Fruit fly (Drosophila melanogaster) whole organism: ENCODE results near the gene CG11436.

Experiments
- EcR ChIP-seq, 2 experiments: fragments of >200 bp; optimal IDR thresholded peaks; 2 replicates each; lab custom pipeline; 2017; ENCODE audit warnings: missing biosample characterization in 2 of 2, missing genetic modification characterization in 2 of 2, missing genetic modification reagents in 2 of 2
- psq ChIP-seq: fragments of >200 bp; optimal IDR thresholded peaks from 2 replicates; lab custom pipeline; 2017

DNA sequence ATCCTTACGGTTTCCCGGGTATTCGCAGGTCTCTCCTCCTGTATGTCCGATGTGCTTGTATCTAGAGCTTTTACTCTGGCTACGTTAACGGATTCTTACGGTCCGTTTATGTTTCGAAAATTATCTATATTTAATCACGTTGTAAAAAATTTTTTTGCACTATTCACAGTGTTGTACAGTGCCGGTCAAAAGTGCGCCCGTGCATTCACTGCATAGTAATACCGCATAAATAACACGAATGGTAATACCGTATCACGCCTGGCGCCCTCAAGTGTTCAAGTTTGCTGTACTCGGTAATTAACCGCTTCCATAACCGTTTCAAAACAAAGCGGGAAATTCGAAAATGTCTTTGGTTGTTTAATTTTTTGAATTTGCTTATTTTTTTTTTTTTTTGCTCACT is 2.3 kb upstream of the CG11436 start, which contains the start of gene CG11444:
- no peak for TF ChIP-seq psq (lab: Kevin White, UChicago)
- TF ChIP-seq EcR (GFP tag; optimal IDR thresholded peaks at IDR 0.05; lab: Kevin White, UChicago): no peak
